Worm (Caenorhabditis elegans) whole organism, mixed stage, embryonic: ENCODE results near the gene C25A11.2.

ENCODE experiments used
- lin-13 ChIP-seq: fragments of 150-350 bp; optimal IDR thresholded peaks from 2 replicates; lab custom pipeline; 2014; ENCODE audit warnings: missing biosample characterization, missing genetic modification characterization
- nhr-76 ChIP-seq: sonication (generic microtip); optimal IDR thresholded peaks from 2 replicates; lab custom pipeline; 2017; ENCODE audit warnings: missing biosample characterization, missing genetic modification characterization
- sem-2 ChIP-seq: fragments of 200-800 bp; sonication (Bioruptor generic); optimal IDR thresholded peaks from 2 replicates; lab custom pipeline; 2018; ENCODE audit warnings: mild to moderate bottlenecking, missing genetic modification characterization, missing compliant biosample characterization

DNA sequence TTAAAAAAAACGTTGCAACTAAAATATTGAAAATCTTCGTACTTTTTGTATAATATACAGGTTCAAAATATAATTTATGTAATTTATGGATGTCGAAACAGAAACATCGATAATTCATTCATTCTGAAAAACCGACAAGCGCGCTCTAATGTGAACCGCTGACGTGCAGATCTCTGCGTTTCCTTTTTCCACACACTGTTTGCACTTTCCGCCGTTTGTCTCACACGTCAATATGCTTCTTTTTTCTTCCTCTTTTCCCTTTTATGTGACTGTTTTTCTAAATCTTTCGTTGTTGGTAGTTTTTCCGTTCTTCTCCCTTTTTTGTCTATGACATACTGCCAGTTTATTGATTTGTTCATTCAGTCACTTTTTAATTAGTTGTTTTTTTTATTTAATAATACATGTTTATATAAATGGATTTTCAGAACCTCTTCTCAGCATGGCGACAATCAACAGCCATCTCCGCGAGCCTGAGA is 36.4 kb downstream of the C25A11.2 start, which contains the start of gene tmbi-4:
- no peak for TF ChIP-seq lin-13
- TF ChIP-seq nhr-76 (tag; lab: Kevin White, UChicago) = no peak
- TF ChIP-seq sem-2 = no peak
